Worm (Caenorhabditis elegans) whole organism, early embryonic: Measurements from ENCODE around the gene F47B8.1.
A peak's percentile ranks its signal among the peaks of the same experiment; 100 is the strongest.

Source experiments
- B0310.2 ChIP-seq: sonication (generic microtip); optimal IDR thresholded peaks from 2 replicates; lab custom pipeline; 2016; ENCODE audit warnings: mild to moderate bottlenecking, missing genetic modification characterization, missing compliant biosample characterization
- F13C5.2 ChIP-seq: sonication (generic microtip); optimal IDR thresholded peaks from 2 replicates; lab custom pipeline; 2017; ENCODE audit warnings: mild to moderate bottlenecking, missing genetic modification characterization, inconsistent platforms, missing compliant biosample characterization
- aly-1 ChIP-seq: sonication (generic microtip); optimal IDR thresholded peaks from 2 replicates; lab custom pipeline; 2016; ENCODE audit warnings: missing genetic modification characterization, missing compliant biosample characterization
- ama-1 ChIP-seq: fragments of 150-350 bp; optimal IDR thresholded peaks from 2 replicates; lab custom pipeline; 2014
- ceh-13 ChIP-seq: fragments of 200-800 bp; sonication (Bioruptor generic); optimal IDR thresholded peaks from 2 replicates; lab custom pipeline; 2018; ENCODE audit warnings: mild to moderate bottlenecking, missing genetic modification characterization, missing compliant biosample characterization
- ceh-36 ChIP-seq: sonication (generic microtip); optimal IDR thresholded peaks from 2 replicates; lab custom pipeline; 2016; ENCODE audit warnings: missing genetic modification characterization, inconsistent platforms, missing compliant biosample characterization
- ets-7 ChIP-seq: sonication (generic microtip); optimal IDR thresholded peaks from 2 replicates; lab custom pipeline; 2016; ENCODE audit warnings: missing genotype, missing genetic modification characterization, missing compliant biosample characterization
- flt-1 ChIP-seq: fragments of 200-800 bp; sonication (Bioruptor generic); IDR thresholded peaks from 2 replicates; pipeline ENCODE4 v1.3.6; 2022; ENCODE audit warnings: missing genetic modification characterization, missing compliant biosample characterization
- hmbx-1 ChIP-seq: sonication (generic microtip); optimal IDR thresholded peaks from 2 replicates; lab custom pipeline; 2016; ENCODE audit warnings: mild to moderate bottlenecking, missing genetic modification characterization, missing compliant biosample characterization
- hmg-4 ChIP-seq: fragments of 200-800 bp; sonication (Bioruptor generic); optimal IDR thresholded peaks from 2 replicates; lab custom pipeline; 2018; ENCODE audit warnings: mild to moderate bottlenecking, missing genetic modification characterization, missing compliant biosample characterization
- hnd-1 ChIP-seq: sonication (generic microtip); optimal IDR thresholded peaks from 2 replicates; lab custom pipeline; 2016; ENCODE audit warnings: missing genetic modification characterization, missing compliant biosample characterization
- pes-1 ChIP-seq: fragments of 200-800 bp; sonication (Bioruptor generic); IDR thresholded peaks from 2 replicates; pipeline ENCODE4 v1.3.6; 2022; ENCODE audit warnings: missing genetic modification reagents, missing genetic modification characterization, missing compliant biosample characterization
- scrt-1 ChIP-seq: fragments of 200-800 bp; sonication (Bioruptor generic); IDR thresholded peaks from 2 replicates; pipeline ENCODE4 v1.3.6; 2022; ENCODE audit warnings: missing genetic modification characterization, missing compliant biosample characterization
- sea-1 ChIP-seq: fragments of 200-800 bp; sonication (Bioruptor generic); conservative IDR thresholded peaks from 2 replicates; pipeline ENCODE4 v1.3.6; 2022; ENCODE audit warnings: missing genetic modification characterization, missing compliant biosample characterization
- tbx-11 ChIP-seq: fragments of 200-800 bp; sonication (Bioruptor generic); IDR thresholded peaks from 2 replicates; pipeline ENCODE4 v1.3.6; 2022; ENCODE audit warnings: missing genetic modification characterization, missing compliant biosample characterization
- tbx-37 ChIP-seq: fragments of 200-800 bp; sonication (Bioruptor generic); conservative IDR thresholded peaks from 2 replicates; pipeline ENCODE4 v1.3.6; 2022; ENCODE audit warnings: missing genetic modification reagents, missing genetic modification characterization, missing compliant biosample characterization
- tra-4 ChIP-seq: sonication (generic microtip); optimal IDR thresholded peaks from 2 replicates; lab custom pipeline; 2017; ENCODE audit warnings: missing genetic modification characterization, missing compliant biosample characterization

Gene F47B8.1

ce11 chrV:14314236-14314635, at the start of gene F47B8.1:
F47B8.1 (minus strand) TSS chrV:14314336.
- TF ChIP-seq pes-1 (GFP tag; lab: Robert Waterston, UW) (no peak), hmg-4 (GFP tag; lab: Kevin White, UChicago) (no peak), F13C5.2 (tag; lab: Kevin White, UChicago) (no peak), ama-1 (lab: Kevin White, UChicago) (no peak), tbx-11 (GFP tag; lab: Robert Waterston, UW) (no peak), hmbx-1 (tag; lab: Kevin White, UChicago) (no peak), scrt-1 (GFP tag; lab: Robert Waterston, UW) (no peak), sea-1 (GFP tag; lab: Robert Waterston, UW) (no peak), aly-1 (tag; lab: Kevin White, UChicago) (no peak), hnd-1 (no peak), ceh-13 (GFP tag; lab: Kevin White, UChicago) (no peak), ets-7 (no peak), ceh-36 (no peak), flt-1 (GFP tag; lab: Robert Waterston, UW) (no peak), B0310.2 (tag; lab: Kevin White, UChicago) (no peak), tbx-37 (GFP tag; lab: Robert Waterston, UW) (no peak), tra-4 (no peak)

DNA sequence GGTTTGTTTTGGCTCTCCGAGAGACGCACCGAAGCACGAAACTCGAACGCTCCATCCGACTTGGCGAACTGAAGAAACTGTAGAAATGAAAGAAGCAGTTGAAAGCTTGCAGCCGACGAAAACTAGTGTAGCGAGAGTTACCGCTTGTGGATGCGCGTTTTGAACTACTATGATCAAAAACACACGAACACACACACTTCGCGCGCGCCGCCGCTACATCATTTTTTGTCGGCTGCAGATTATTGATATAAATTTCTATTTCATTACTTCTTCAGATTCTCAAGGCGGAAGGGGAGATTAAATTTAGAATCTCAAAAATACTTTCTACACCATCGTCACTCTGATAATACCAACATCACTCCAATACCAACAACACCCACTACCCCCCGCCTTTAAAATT, 47.8 kb upstream of the F47B8.1 start:
- TF ChIP-seq tra-4, result no peak
- TF ChIP-seq pes-1 (GFP tag; lab: Robert Waterston, UW), result no peak
- TF ChIP-seq tbx-11 (GFP tag; lab: Robert Waterston, UW), result no peak
- no peak for TF ChIP-seq B0310.2 (tag; lab: Kevin White, UChicago)
- no peak for TF ChIP-seq tbx-37 (GFP tag; lab: Robert Waterston, UW)

DNA sequence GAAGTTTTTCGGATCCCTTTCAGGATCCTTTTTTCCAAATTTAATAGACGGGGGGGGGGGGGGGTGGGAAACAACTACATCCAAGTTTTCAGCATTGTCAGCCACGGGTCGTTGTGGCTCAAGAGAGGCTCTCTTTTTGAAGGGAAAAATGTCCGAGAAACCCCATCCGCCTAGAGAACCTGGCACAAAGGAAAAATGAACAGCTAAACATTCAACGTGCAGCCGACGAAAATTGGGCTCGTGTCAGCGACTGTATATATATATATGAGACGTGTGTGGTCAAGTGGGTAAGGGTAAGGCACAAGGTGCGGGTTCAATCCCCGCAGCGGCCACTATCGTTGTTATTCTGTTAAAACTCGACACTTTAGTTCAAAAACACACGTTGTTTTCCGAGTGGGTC, 44.4 kb upstream of the F47B8.1 start, which contains the start of gene Y49A3A.4:
TSS of gene Y49A3A.4 (minus strand) at position 314 of the 400 bp plus-strand sequence.
- no peak for TF ChIP-seq ceh-36
- no peak for TF ChIP-seq sea-1 (GFP tag; lab: Robert Waterston, UW)
- no peak for TF ChIP-seq F13C5.2 (tag; lab: Kevin White, UChicago)

DNA sequence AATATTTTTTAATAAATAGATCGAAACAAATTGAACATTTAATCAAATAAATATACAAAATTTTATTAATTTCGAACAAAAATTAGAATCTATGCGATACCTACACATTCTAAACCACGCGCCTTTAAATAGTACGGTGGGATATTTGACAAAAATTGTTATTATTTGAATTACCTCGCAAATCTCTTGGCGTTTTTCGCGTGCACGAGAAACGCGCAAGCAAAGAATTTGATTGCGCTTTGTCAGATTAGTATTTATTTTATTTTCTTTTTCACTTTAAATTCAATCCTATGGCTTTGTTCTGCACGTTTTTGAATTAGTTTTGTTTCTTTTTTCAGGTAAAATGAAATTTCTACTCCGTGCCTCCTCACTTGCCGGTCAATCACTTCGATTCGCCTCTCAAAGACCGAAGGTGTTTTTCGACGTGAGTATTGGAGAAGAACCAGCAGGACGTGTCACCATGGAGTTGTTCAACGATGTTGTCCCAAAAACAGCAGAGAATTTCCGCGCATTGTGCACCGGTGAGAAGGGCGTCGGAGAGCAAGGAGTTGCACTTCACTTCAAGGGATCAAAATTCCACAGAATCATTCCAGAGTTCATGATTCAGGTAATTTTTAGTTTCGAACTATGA, 41.7 kb upstream of the F47B8.1 start, which contains the start of gene cyn-1:
TSS of gene cyn-1 (plus strand) at position 339 of the 631 bp plus-strand sequence.
- TF ChIP-seq pes-1 (GFP tag; lab: Robert Waterston, UW) (0 out of 2 replicates have a peak, but pooled peaks have one; percentile 36), F13C5.2 (tag; lab: Kevin White, UChicago) (peak; percentile 61), ceh-36 (no peak)

ce11 chrV:14354258-14354877, 40.2 kb upstream of the F47B8.1 start, which contains the start of gene Y49A3A.3:
Y49A3A.3 (plus strand) TSS chrV:14354410.
- no peak for TF ChIP-seq B0310.2 (tag; lab: Kevin White, UChicago)
- TF ChIP-seq flt-1 (GFP tag; lab: Robert Waterston, UW), result no peak
- no peak for TF ChIP-seq hnd-1
- peak; percentile 52 for TF ChIP-seq ama-1 (lab: Kevin White, UChicago)
- no peak for TF ChIP-seq scrt-1 (GFP tag; lab: Robert Waterston, UW)
- no peak for TF ChIP-seq pes-1 (GFP tag; lab: Robert Waterston, UW)
- no peak for TF ChIP-seq F13C5.2 (tag; lab: Kevin White, UChicago)
- no peak for TF ChIP-seq tbx-37 (GFP tag; lab: Robert Waterston, UW)
- peak; percentile 9 for TF ChIP-seq aly-1 (tag; lab: Kevin White, UChicago)

DNA sequence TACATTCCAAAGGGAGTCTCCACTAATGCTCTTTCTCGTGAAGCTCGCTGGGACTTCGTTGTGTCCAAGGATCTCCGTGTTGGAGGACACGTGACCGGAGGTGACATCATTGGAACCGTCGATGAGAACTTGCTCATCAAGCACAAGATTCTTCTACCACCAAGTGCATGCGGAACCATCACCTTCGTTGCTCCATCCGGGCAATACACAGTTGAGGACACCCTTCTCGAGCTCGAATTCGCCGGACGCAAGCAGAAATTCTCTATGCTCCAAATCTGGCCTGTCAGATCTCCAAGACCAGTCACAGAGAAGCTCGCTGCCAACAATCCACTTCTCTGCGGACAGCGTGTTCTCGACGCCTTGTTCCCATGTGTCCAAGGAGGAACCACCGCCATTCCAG, 37.9 kb upstream of the F47B8.1 start:
- no peak for TF ChIP-seq B0310.2 (tag; lab: Kevin White, UChicago)
- TF ChIP-seq ceh-36, result no peak
- TF ChIP-seq pes-1 (GFP tag; lab: Robert Waterston, UW), result no peak
- TF ChIP-seq hmg-4 (GFP tag; lab: Kevin White, UChicago), result no peak
- no peak for TF ChIP-seq ama-1 (lab: Kevin White, UChicago)
- no peak for TF ChIP-seq tbx-11 (GFP tag; lab: Robert Waterston, UW)
- no peak for TF ChIP-seq ets-7
- no peak for TF ChIP-seq tbx-37 (GFP tag; lab: Robert Waterston, UW)
- TF ChIP-seq scrt-1 (GFP tag; lab: Robert Waterston, UW), result no peak
- no peak for TF ChIP-seq hmbx-1 (tag; lab: Kevin White, UChicago)
- no peak for TF ChIP-seq F13C5.2 (tag; lab: Kevin White, UChicago)
- TF ChIP-seq sea-1 (GFP tag; lab: Robert Waterston, UW), result no peak
- TF ChIP-seq aly-1 (tag; lab: Kevin White, UChicago), result no peak
- no peak for TF ChIP-seq flt-1 (GFP tag; lab: Robert Waterston, UW)
- TF ChIP-seq ceh-13 (GFP tag; lab: Kevin White, UChicago), result no peak
- TF ChIP-seq hnd-1, result no peak
- no peak for TF ChIP-seq tra-4

DNA sequence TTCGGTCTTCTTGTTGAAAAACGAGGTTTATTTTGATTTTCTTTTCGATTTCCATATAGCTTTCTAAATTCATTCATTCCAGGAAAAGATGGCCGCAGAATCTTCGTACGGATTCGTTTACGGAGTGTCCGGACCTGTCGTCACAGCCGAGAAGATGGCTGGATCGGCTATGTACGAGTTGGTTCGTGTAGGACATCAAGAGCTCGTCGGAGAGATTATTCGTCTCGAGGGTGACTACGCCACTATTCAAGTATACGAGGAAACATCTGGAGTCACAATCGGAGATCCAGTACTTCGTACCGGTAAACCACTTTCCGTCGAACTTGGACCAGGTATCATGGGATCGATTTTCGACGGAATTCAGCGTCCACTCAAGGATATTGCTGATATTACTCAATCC, 37.5 kb upstream of the F47B8.1 start, which contains the start of gene vha-13:
TSS of gene vha-13 (plus strand) at position 81 of the 400 bp plus-strand sequence.
- TF ChIP-seq tbx-37 (GFP tag; lab: Robert Waterston, UW) (no peak), B0310.2 (tag; lab: Kevin White, UChicago) (no peak), F13C5.2 (tag; lab: Kevin White, UChicago) (no peak), tbx-11 (GFP tag; lab: Robert Waterston, UW) (no peak), ets-7 (no peak), ceh-36 (no peak), tra-4 (no peak), scrt-1 (GFP tag; lab: Robert Waterston, UW) (no peak), hnd-1 (no peak), aly-1 (tag; lab: Kevin White, UChicago) (no peak), flt-1 (GFP tag; lab: Robert Waterston, UW) (no peak), sea-1 (GFP tag; lab: Robert Waterston, UW) (no peak), hmg-4 (GFP tag; lab: Kevin White, UChicago) (no peak)
